Fruit fly (Drosophila melanogaster): ENCODE measurements around the gene Ect3.

Gene Ect3

dm6 chr3R:12010202-12010824, 11.2 kb downstream of the Ect3 start, which contains the start of the genes KLHL18 and GCC185 (continued):
- TF ChIP-seq CG11695 (GFP tag; IDR thresholded peaks at IDR 0.05) = 0 out of 3 replicates have a peak, but pooled peaks have one; percentile 43
- TF ChIP-seq CG12219 (GFP tag; optimal IDR thresholded peaks at IDR 0.05) = no peak
- peak; percentile 78 for TF ChIP-seq pho (GFP tag; optimal IDR thresholded peaks at IDR 0.05)
- TF ChIP-seq Trl (optimal IDR thresholded peaks at IDR 0.05) = no peak
- peak; percentile 39 for TF ChIP-seq Trl (GFP tag; optimal IDR thresholded peaks at IDR 0.05)
- TF ChIP-seq Sin3A (optimal IDR thresholded peaks at IDR 0.05) = peak; percentile 94
- peak; percentile 74 for TF ChIP-seq Xrp1 (GFP tag; IDR thresholded peaks at IDR 0.05)
- peak; percentile 62 for TF ChIP-seq bbx (GFP tag; IDR thresholded peaks at IDR 0.05; ENCODE audit: partially characterized antibody)
- no peak for TF ChIP-seq crc (GFP tag; optimal IDR thresholded peaks at IDR 0.05)
- no peak for TF ChIP-seq sim (GFP tag; IDR thresholded peaks at IDR 0.05)
- TF ChIP-seq stc (GFP tag; IDR thresholded peaks at IDR 0.05) = no peak
- peak; percentile 49; the same call in 1 of the 2 replicates for TF ChIP-seq hbn (GFP tag; IDR thresholded peaks at IDR 0.05; ENCODE audit: partially characterized antibody)
- peak; percentile 59 for TF ChIP-seq Fer3 (tag; optimal IDR thresholded peaks at IDR 0.05)
- peak; percentile 83 for TF ChIP-seq bcd (GFP tag; optimal IDR thresholded peaks at IDR 0.05)
- peak; percentile 78 for TF ChIP-seq hb (GFP tag; IDR thresholded peaks at IDR 0.05; ENCODE audit: partially characterized antibody)
- no peak for TF ChIP-seq salm (tag; optimal IDR thresholded peaks at IDR 0.05)
- TF ChIP-seq CG18619 (GFP tag; optimal IDR thresholded peaks at IDR 0.05) = peak; percentile 58
- peak; percentile 26 for TF ChIP-seq Bdp1 (GFP tag; optimal IDR thresholded peaks at IDR 0.05)
- peak; percentile 79 for TF ChIP-seq fd96Cb (tag; optimal IDR thresholded peaks at IDR 0.05)
- no peak for TF ChIP-seq CG17328 (GFP tag; IDR thresholded peaks at IDR 0.05)
- no peak for TF ChIP-seq Hr78 (GFP tag; optimal IDR thresholded peaks at IDR 0.05)
- TF ChIP-seq CG17359 (tag; optimal IDR thresholded peaks at IDR 0.05) = peak; percentile 41
- peak; percentile 49 for TF ChIP-seq CG16863 (GFP tag; optimal IDR thresholded peaks at IDR 0.05)
- TF ChIP-seq Jarid2 (GFP tag; optimal IDR thresholded peaks at IDR 0.05) = peak; percentile 34
- TF ChIP-seq CG8290 (GFP tag; optimal IDR thresholded peaks at IDR 0.05) = peak; percentile 67
- TF ChIP-seq CG8290 (tag; optimal IDR thresholded peaks at IDR 0.05) = no peak
- TF ChIP-seq CG14667 (GFP tag; IDR thresholded peaks at IDR 0.05) = peak; percentile 56; the same call in 1 of the 2 replicates
- TF ChIP-seq az2 (GFP tag; optimal IDR thresholded peaks at IDR 0.05) = peak; percentile 78
- TF ChIP-seq BEAF-32 (GFP tag; optimal IDR thresholded peaks at IDR 0.05) = peak; percentile 93
- no peak for TF ChIP-seq chm (GFP tag; IDR thresholded peaks at IDR 0.05)
- no peak for TF ChIP-seq CG5180 (GFP tag; optimal IDR thresholded peaks at IDR 0.05)
- peak; percentile 60 for TF ChIP-seq pnt (GFP tag; optimal IDR thresholded peaks at IDR 0.05)
- TF ChIP-seq sr (GFP tag; IDR thresholded peaks at IDR 0.05) = no peak
- no peak; the same call in 1 of the 2 replicates for TF ChIP-seq CG14014 (GFP tag; IDR thresholded peaks at IDR 0.05)
- TF ChIP-seq CG12942 (GFP tag; optimal IDR thresholded peaks at IDR 0.05) = peak; percentile 82
- TF ChIP-seq Rfx (GFP tag; IDR thresholded peaks at IDR 0.05) = peak; percentile 80
- peak; percentile 86 for TF ChIP-seq CG12391 (tag; optimal IDR thresholded peaks at IDR 0.05)
- no peak for TF ChIP-seq emc (GFP tag; optimal IDR thresholded peaks at IDR 0.05)
- TF ChIP-seq wek (GFP tag; optimal IDR thresholded peaks at IDR 0.05) = no peak
- TF ChIP-seq luna (GFP tag; optimal IDR thresholded peaks at IDR 0.05) = no peak
- peak; percentile 75 for TF ChIP-seq Hmx (GFP tag; optimal IDR thresholded peaks at IDR 0.05)
- peak; percentile 31 for TF ChIP-seq fu2 (GFP tag; optimal IDR thresholded peaks at IDR 0.05)
- TF ChIP-seq CG7786 (GFP tag; optimal IDR thresholded peaks at IDR 0.05) = peak; percentile 44
- no peak; the same call in 1 of the 2 replicates for TF ChIP-seq tna (GFP tag; IDR thresholded peaks at IDR 0.05; ENCODE audit: partially characterized antibody)
- peak in 1 of 2 experiments; percentile 85 for TF ChIP-seq insv (GFP tag; optimal IDR thresholded peaks at IDR 0.05)
- TF ChIP-seq CG11093 (GFP tag; IDR thresholded peaks at IDR 0.05) = peak; percentile 66; the same call in 2 of the 3 replicates
- TF ChIP-seq CG4707 (GFP tag; optimal IDR thresholded peaks at IDR 0.05) = no peak
- peak; percentile 16 for TF ChIP-seq gcm (GFP tag; optimal IDR thresholded peaks at IDR 0.05)
- no peak for TF ChIP-seq CG6175 (GFP tag; IDR thresholded peaks at IDR 0.05)
- TF ChIP-seq Gsc (GFP tag; IDR thresholded peaks at IDR 0.05) = no peak
- TF ChIP-seq schlank (tag; optimal IDR thresholded peaks at IDR 0.05) = peak; percentile 11

All from whole organism, embryonic.